Fruit fly (Drosophila melanogaster) whole organism, adult: ENCODE results near the gene CG12994.

Source experiments
- CG12768 ChIP-seq: fragments of 200-800 bp; sonication (Bioruptor generic); optimal IDR thresholded peaks from 2 replicates; lab custom pipeline; 2017; ENCODE audit warnings: missing biosample characterization, missing genetic modification characterization, mild to moderate bottlenecking, moderate library complexity, missing genetic modification reagents
- CG14711 ChIP-seq: fragments of 200-800 bp; sonication (Bioruptor generic); optimal IDR thresholded peaks from 2 replicates; lab custom pipeline; 2018; ENCODE audit warnings: missing biosample characterization, mild to moderate bottlenecking, missing genetic modification characterization, moderate library complexity
- CG7045 ChIP-seq: fragments of 200-800 bp; sonication (Bioruptor generic); optimal IDR thresholded peaks from 2 replicates; lab custom pipeline; 2017; ENCODE audit warnings: missing biosample characterization, mild to moderate bottlenecking, missing genetic modification characterization
- Clk ChIP-seq: fragments of 200-800 bp; sonication (Bioruptor generic); optimal IDR thresholded peaks from 2 replicates; lab custom pipeline; 2017; ENCODE audit warnings: missing biosample characterization, missing genetic modification characterization
- Crg-1 ChIP-seq: fragments of 200-800 bp; sonication (Bioruptor generic); optimal IDR thresholded peaks from 2 replicates; lab custom pipeline; 2016; ENCODE audit warnings: missing biosample characterization, missing genetic modification characterization
- Hr96 ChIP-seq: fragments of 200-800 bp; sonication (Bioruptor generic); optimal IDR thresholded peaks from 2 replicates; lab custom pipeline; 2016; ENCODE audit warnings: missing biosample characterization, missing genetic modification characterization
- bab1 ChIP-seq: fragments of 200-800 bp; sonication (Bioruptor generic); optimal IDR thresholded peaks from 3 replicates; lab custom pipeline; 2019; ENCODE audit warnings: missing biosample characterization, mild to moderate bottlenecking, missing genetic modification characterization, moderate library complexity
- cic ChIP-seq: fragments of 200-800 bp; sonication (Bioruptor generic); optimal IDR thresholded peaks from 2 replicates; lab custom pipeline; 2017; ENCODE audit warnings: missing biosample characterization, mild to moderate bottlenecking, missing genetic modification characterization, moderate library complexity
- cnc ChIP-seq, 2 experiments: fragments of >200 bp; optimal IDR thresholded peaks; 2 replicates each; lab custom pipeline; 2017
- pad ChIP-seq: fragments of 200-800 bp; sonication (Bioruptor generic); optimal IDR thresholded peaks from 3 replicates; lab custom pipeline; 2017; ENCODE audit warnings: missing biosample characterization, missing genetic modification characterization, mild to moderate bottlenecking, moderate library complexity, missing genetic modification reagents
- tj ChIP-seq: fragments of 200-800 bp; sonication (Bioruptor generic); optimal IDR thresholded peaks from 3 replicates; lab custom pipeline; 2017; ENCODE audit warnings: missing biosample characterization, mild to moderate bottlenecking, missing genetic modification characterization, moderate library complexity

- no peak for TF ChIP-seq cic (GFP tag; lab: Kevin White, UChicago)
- TF ChIP-seq bab1 = no peak
- no peak for TF ChIP-seq pad
- no peak for TF ChIP-seq tj (GFP tag; lab: Kevin White, UChicago)
- no peak for TF ChIP-seq cnc (optimal IDR thresholded peaks at IDR 0.05; lab: Kevin White, UChicago)
- TF ChIP-seq CG7045 = no peak
- no peak for TF ChIP-seq Clk
- TF ChIP-seq Crg-1 (GFP tag; lab: Kevin White, UChicago) = no peak
- no peak for TF ChIP-seq Hr96 (GFP tag; lab: Kevin White, UChicago)
- no peak for TF ChIP-seq CG12768 (GFP tag; lab: Kevin White, UChicago)
- TF ChIP-seq CG14711 (tag; lab: Kevin White, UChicago) = no peak
Observed at dm6 chrX:17481659-17482266, 38.0 kb upstream of the CG12994 start.
